Fruit fly (Drosophila melanogaster) whole organism, embryonic: Measurements from ENCODE around the gene Girdin.

Source experiments
- ATbp ChIP-seq: fragments of 200-800 bp; sonication (Bioruptor generic); optimal IDR thresholded peaks from 2 replicates; lab custom pipeline; 2017; ENCODE audit warnings: missing biosample characterization, mild to moderate bottlenecking, missing genetic modification characterization, missing genetic modification reagents
- Adf1 ChIP-seq: fragments of 200-800 bp; sonication (Bioruptor generic); IDR thresholded peaks from 2 replicates; pipeline ENCODE4 v1.3.6; 2022; ENCODE audit warnings: missing biosample characterization, missing genetic modification characterization
- Antp ChIP-seq: fragments of 200-800 bp; sonication (Bioruptor generic); optimal IDR thresholded peaks from 3 replicates; lab custom pipeline; 2016; ENCODE audit warnings: missing biosample characterization, missing genetic modification characterization
- Atf-2 ChIP-seq: fragments of 200-800 bp; sonication (Bioruptor generic); optimal IDR thresholded peaks from 2 replicates; lab custom pipeline; 2016; ENCODE audit warnings: missing biosample characterization, missing genetic modification characterization
- CG10462 ChIP-seq: fragments of 200-800 bp; sonication (Bioruptor generic); optimal IDR thresholded peaks from 2 replicates; lab custom pipeline; 2016; ENCODE audit warnings: missing biosample characterization, missing genetic modification characterization
- CG10565 ChIP-seq: fragments of 200-800 bp; sonication (Bioruptor generic); optimal IDR thresholded peaks from 3 replicates; lab custom pipeline; 2016; ENCODE audit warnings: missing biosample characterization, mild to moderate bottlenecking, missing genetic modification characterization
- CG10959 ChIP-seq: fragments of 200-800 bp; sonication (Bioruptor generic); IDR thresholded peaks from 2 replicates; pipeline ENCODE4 v1.3.6; 2022; ENCODE audit warnings: missing biosample characterization, missing genetic modification characterization
- CG12236 ChIP-seq: fragments of 200-800 bp; sonication (Bioruptor generic); optimal IDR thresholded peaks from 2 replicates; lab custom pipeline; 2016; ENCODE audit warnings: missing biosample characterization, missing genetic modification characterization
- CG13287 ChIP-seq: fragments of 200-800 bp; sonication (Bioruptor generic); IDR thresholded peaks from 2 replicates; pipeline ENCODE4 v1.3.6; 2022; ENCODE audit warnings: missing biosample characterization, missing genetic modification characterization; ENCODE audit not compliant: partially characterized antibody
- CG14441 ChIP-seq: fragments of 200-800 bp; sonication (Bioruptor generic); IDR thresholded peaks from 2 replicates; pipeline ENCODE4 v1.3.6; 2022; ENCODE audit warnings: missing biosample characterization, missing genetic modification characterization
- CG15514 ChIP-seq: fragments of 200-800 bp; sonication (Bioruptor generic); optimal IDR thresholded peaks from 3 replicates; lab custom pipeline; 2017; ENCODE audit warnings: missing biosample characterization, missing genetic modification characterization, mild to moderate bottlenecking, moderate library complexity, missing genetic modification reagents
- CG15601 ChIP-seq: fragments of 200-800 bp; sonication (Bioruptor generic); optimal IDR thresholded peaks from 3 replicates; lab custom pipeline; 2019; ENCODE audit warnings: missing biosample characterization, mild to moderate bottlenecking, missing genetic modification characterization, moderate library complexity
- CG15696 ChIP-seq: fragments of 200-800 bp; sonication (Bioruptor generic); optimal IDR thresholded peaks from 2 replicates; lab custom pipeline; 2019; ENCODE audit warnings: missing biosample characterization, mild to moderate bottlenecking, missing genetic modification characterization, moderate library complexity
- CG1792 ChIP-seq: fragments of 200-800 bp; sonication (Bioruptor generic); optimal IDR thresholded peaks from 2 replicates; lab custom pipeline; 2016; ENCODE audit warnings: missing biosample characterization, missing genetic modification characterization
- CG1832 ChIP-seq: fragments of 200-800 bp; sonication (Bioruptor generic); optimal IDR thresholded peaks from 2 replicates; lab custom pipeline; 2017; ENCODE audit warnings: missing biosample characterization, mild to moderate bottlenecking, missing genetic modification characterization, inconsistent platforms
- CG18599 ChIP-seq: fragments of 200-800 bp; sonication (Bioruptor generic); optimal IDR thresholded peaks from 3 replicates; lab custom pipeline; 2017; ENCODE audit warnings: missing biosample characterization, missing genetic modification characterization, mild to moderate bottlenecking, moderate library complexity, missing genetic modification reagents
- CG30020 ChIP-seq: fragments of 200-800 bp; optimal IDR thresholded peaks from 2 replicates; lab custom pipeline; 2019; ENCODE audit warnings: missing biosample characterization, mild to moderate bottlenecking, missing genetic modification characterization, moderate library complexity
- CG32772 ChIP-seq: fragments of 200-800 bp; sonication (Bioruptor generic); IDR thresholded peaks from 2 replicates; pipeline ENCODE4 v1.3.6; 2022; ENCODE audit warnings: missing biosample characterization, missing genetic modification characterization
- CG3995 ChIP-seq: fragments of 200-800 bp; sonication (Bioruptor generic); optimal IDR thresholded peaks from 3 replicates; lab custom pipeline; 2016; ENCODE audit warnings: missing biosample characterization, missing genetic modification characterization
- CG4282 ChIP-seq: fragments of 200-800 bp; sonication (Bioruptor generic); optimal IDR thresholded peaks from 2 replicates; lab custom pipeline; 2016; ENCODE audit warnings: missing biosample characterization, missing genetic modification characterization
- CG6175 ChIP-seq: fragments of 200-800 bp; sonication (Bioruptor generic); IDR thresholded peaks from 3 replicates; pipeline ENCODE4 v1.3.6; 2022; ENCODE audit warnings: missing biosample characterization, missing genetic modification characterization
- CG7271 ChIP-seq: fragments of 200-800 bp; sonication (Bioruptor generic); optimal IDR thresholded peaks from 2 replicates; lab custom pipeline; 2018; ENCODE audit warnings: missing biosample characterization, mild to moderate bottlenecking, missing genetic modification characterization, moderate library complexity
- CG7987 ChIP-seq: fragments of 200-800 bp; sonication (Bioruptor generic); optimal IDR thresholded peaks from 2 replicates; lab custom pipeline; 2018; ENCODE audit warnings: missing biosample characterization, mild to moderate bottlenecking, missing genetic modification characterization, moderate library complexity
- CG8924 ChIP-seq: fragments of 200-800 bp; optimal IDR thresholded peaks from 3 replicates; lab custom pipeline; 2019; ENCODE audit warnings: missing biosample characterization, mild to moderate bottlenecking, missing genetic modification characterization, moderate library complexity
- CG9215 ChIP-seq: fragments of 200-800 bp; sonication (Bioruptor generic); IDR thresholded peaks from 2 replicates; pipeline ENCODE4 v1.3.6; 2022; ENCODE audit warnings: missing biosample characterization, missing genetic modification characterization
- CG9876 ChIP-seq: fragments of 200-800 bp; sonication (Bioruptor generic); optimal IDR thresholded peaks from 2 replicates; lab custom pipeline; 2016; ENCODE audit warnings: missing biosample characterization, missing genetic modification characterization
- CG9932 ChIP-seq: fragments of 200-800 bp; sonication (Bioruptor generic); IDR thresholded peaks from 2 replicates; pipeline ENCODE4 v1.3.6; 2022; ENCODE audit warnings: missing biosample characterization, missing genetic modification characterization
- Chrac-16 ChIP-seq: fragments of 200-800 bp; sonication (Bioruptor generic); optimal IDR thresholded peaks from 3 replicates; lab custom pipeline; 2016; ENCODE audit warnings: missing biosample characterization, missing genetic modification characterization
- Dll ChIP-seq: fragments of 200-800 bp; sonication (Bioruptor generic); IDR thresholded peaks from 4 replicates; pipeline ENCODE4 v1.3.6; 2022; ENCODE audit warnings: missing biosample characterization, missing genetic modification characterization; ENCODE audit not compliant: partially characterized antibody
- Doc3 ChIP-seq: fragments of 200-800 bp; sonication (Bioruptor generic); IDR thresholded peaks from 3 replicates; pipeline ENCODE4 v1.3.6; 2022; ENCODE audit warnings: missing biosample characterization, missing genetic modification characterization; ENCODE audit not compliant: partially characterized antibody
- Fer2 ChIP-seq: fragments of 200-800 bp; sonication (Bioruptor generic); optimal IDR thresholded peaks from 2 replicates; lab custom pipeline; 2018; ENCODE audit warnings: missing biosample characterization, mild to moderate bottlenecking, missing genetic modification characterization, moderate library complexity
- Fer3 ChIP-seq: fragments of 200-800 bp; sonication (Bioruptor generic); optimal IDR thresholded peaks from 2 replicates; lab custom pipeline; 2018; ENCODE audit warnings: missing biosample characterization, mild to moderate bottlenecking, missing genetic modification characterization, moderate library complexity
- Meics ChIP-seq: fragments of 200-800 bp; sonication (Bioruptor generic); optimal IDR thresholded peaks from 2 replicates; lab custom pipeline; 2017; ENCODE audit warnings: missing biosample characterization, mild to moderate bottlenecking, missing genetic modification characterization
- Pdp1 ChIP-seq, 2 experiments: fragments of 200-800 bp; sonication (Bioruptor generic); optimal IDR thresholded peaks; 3 replicates each; lab custom pipeline; 2016; ENCODE audit warnings: missing biosample characterization in 2 of 2, missing genetic modification characterization in 2 of 2, mild to moderate bottlenecking in 1 of 2, moderate library complexity in 1 of 2
- Sin3A ChIP-seq: fragments of >200 bp; optimal IDR thresholded peaks from 2 replicates; lab custom pipeline; 2018
- ara ChIP-seq: fragments of 200-800 bp; sonication (Bioruptor generic); IDR thresholded peaks from 2 replicates; pipeline ENCODE4 v1.3.6; 2022; ENCODE audit warnings: missing biosample characterization, missing genetic modification characterization
- caup ChIP-seq: fragments of 200-800 bp; sonication (Bioruptor generic); optimal IDR thresholded peaks from 3 replicates; lab custom pipeline; 2017; ENCODE audit warnings: missing biosample characterization, mild to moderate bottlenecking, missing genetic modification characterization, moderate library complexity; ENCODE audit not compliant: severe bottlenecking
- chm ChIP-seq: fragments of 200-800 bp; sonication (Bioruptor generic); IDR thresholded peaks from 2 replicates; pipeline ENCODE4 v1.3.6; 2022; ENCODE audit warnings: missing biosample characterization, missing genetic modification characterization
- crc ChIP-seq: fragments of 200-800 bp; sonication (Bioruptor generic); optimal IDR thresholded peaks from 2 replicates; lab custom pipeline; 2016; ENCODE audit warnings: missing biosample characterization, missing genetic modification characterization
- fd64A ChIP-seq: fragments of 200-800 bp; sonication (Bioruptor generic); optimal IDR thresholded peaks from 3 replicates; lab custom pipeline; 2018; ENCODE audit warnings: missing biosample characterization, mild to moderate bottlenecking, missing genetic modification characterization
- grau ChIP-seq: fragments of 200-800 bp; optimal IDR thresholded peaks from 3 replicates; lab custom pipeline; 2019; ENCODE audit warnings: missing biosample characterization, mild to moderate bottlenecking, missing genetic modification characterization, moderate library complexity
- insv ChIP-seq, 2 experiments: fragments of 200-800 bp; sonication (Bioruptor generic); optimal IDR thresholded peaks; 3 replicates each; lab custom pipeline; 2016 to 2018; ENCODE audit warnings: missing biosample characterization in 2 of 2, missing genetic modification characterization in 2 of 2
- lab ChIP-seq: fragments of 200-800 bp; sonication (Bioruptor generic); optimal IDR thresholded peaks from 3 replicates; lab custom pipeline; 2017; ENCODE audit warnings: missing biosample characterization, missing genetic modification characterization, mild to moderate bottlenecking, moderate library complexity, missing genetic modification reagents
- nau ChIP-seq: fragments of 200-800 bp; sonication (Bioruptor generic); optimal IDR thresholded peaks from 3 replicates; lab custom pipeline; 2017; ENCODE audit warnings: missing biosample characterization, mild to moderate bottlenecking, missing genetic modification characterization, missing genetic modification reagents
- peb ChIP-seq: fragments of 200-800 bp; sonication (Bioruptor generic); IDR thresholded peaks from 2 replicates; pipeline ENCODE4 v1.3.6; 2022; ENCODE audit warnings: missing biosample characterization, missing genetic modification characterization
- salm ChIP-seq: fragments of 200-800 bp; sonication (Bioruptor generic); optimal IDR thresholded peaks from 2 replicates; lab custom pipeline; 2018; ENCODE audit warnings: missing biosample characterization, mild to moderate bottlenecking, missing genetic modification characterization
- seq ChIP-seq: fragments of 200-800 bp; sonication (Bioruptor generic); IDR thresholded peaks from 2 replicates; pipeline ENCODE4 v1.3.6; 2022; ENCODE audit warnings: missing biosample characterization, missing genetic modification characterization
- sim ChIP-seq: fragments of 200-800 bp; sonication (Bioruptor generic); IDR thresholded peaks from 2 replicates; pipeline ENCODE4 v1.3.6; 2022; ENCODE audit warnings: missing biosample characterization, missing genetic modification characterization
- sisA ChIP-seq: fragments of 200-800 bp; sonication (Bioruptor generic); IDR thresholded peaks from 2 replicates; pipeline ENCODE4 v1.3.6; 2022; ENCODE audit warnings: missing biosample characterization, missing genetic modification characterization
- trem ChIP-seq: fragments of 200-800 bp; optimal IDR thresholded peaks from 3 replicates; lab custom pipeline; 2019; ENCODE audit warnings: missing biosample characterization, mild to moderate bottlenecking, missing genetic modification characterization, moderate library complexity

The Girdin gene

dm6 chr3L:3178530-3179096 lies at the start of gene Girdin, which contains the start of gene MnM (continued):
- TF ChIP-seq lab, result no peak
- no peak for TF ChIP-seq insv (GFP tag; optimal IDR thresholded peaks at IDR 0.05; lab: Kevin White, UChicago)
- no peak for TF ChIP-seq fd64A (GFP tag; lab: Kevin White, UChicago)
- no peak for TF ChIP-seq CG15601 (tag; lab: Kevin White, UChicago)
- no peak for TF ChIP-seq CG10565 (GFP tag; lab: Kevin White, UChicago)
- TF ChIP-seq Doc3 (GFP tag; lab: Robert Waterston, UW), result peak; percentile 82
- TF ChIP-seq crc (GFP tag; lab: Kevin White, UChicago), result peak; percentile 0
- peak; percentile 88 for TF ChIP-seq CG9932 (GFP tag; lab: Robert Waterston, UW)
- peak; percentile 56 for TF ChIP-seq sisA (GFP tag; lab: Robert Waterston, UW)
- TF ChIP-seq CG4282 (GFP tag; lab: Kevin White, UChicago), result no peak
- no peak for TF ChIP-seq CG7271 (tag; lab: Kevin White, UChicago)
- peak; percentile 44 for TF ChIP-seq CG18599 (GFP tag; lab: Kevin White, UChicago)
- TF ChIP-seq CG8924 (tag; lab: Kevin White, UChicago), result peak; percentile 46
- TF ChIP-seq CG1792 (GFP tag; lab: Kevin White, UChicago), result peak; percentile 17
- peak; percentile 67 to 69 for TF ChIP-seq Pdp1 (GFP tag; optimal IDR thresholded peaks at IDR 0.05; lab: Kevin White, UChicago)
- no peak for TF ChIP-seq Fer3 (tag; lab: Kevin White, UChicago)
- TF ChIP-seq chm (GFP tag; lab: Robert Waterston, UW), result no peak
- TF ChIP-seq ara, result peak; percentile 30; the same call in 1 of the 2 replicates
- 0 out of 2 replicates have a peak, but pooled peaks have one; percentile 30 for TF ChIP-seq peb (GFP tag; lab: Robert Waterston, UW)
- peak; percentile 61 for TF ChIP-seq Chrac-16 (GFP tag; lab: Kevin White, UChicago)
- TF ChIP-seq Fer2, result peak; percentile 24
- no peak for TF ChIP-seq salm (tag; lab: Kevin White, UChicago)
- TF ChIP-seq CG9215 (GFP tag; lab: Robert Waterston, UW), result peak; percentile 67
- TF ChIP-seq CG9876 (GFP tag; lab: Kevin White, UChicago), result peak; percentile 60
- peak; percentile 44; the same call in 1 of the 2 replicates for TF ChIP-seq CG32772 (GFP tag; lab: Robert Waterston, UW)
- TF ChIP-seq caup (GFP tag; lab: Kevin White, UChicago), result no peak
- TF ChIP-seq CG10462 (GFP tag; lab: Kevin White, UChicago), result peak; percentile 55
- TF ChIP-seq CG10959 (GFP tag; lab: Robert Waterston, UW), result no peak
- TF ChIP-seq CG13287 (GFP tag; lab: Robert Waterston, UW), result peak; percentile 89
- TF ChIP-seq ATbp (GFP tag; lab: Kevin White, UChicago), result no peak
- peak; percentile 73 for TF ChIP-seq CG30020
- peak; percentile 67; the same call in 2 of the 3 replicates for TF ChIP-seq CG6175 (GFP tag; lab: Robert Waterston, UW)
- TF ChIP-seq grau (tag; lab: Kevin White, UChicago), result peak; percentile 74
- TF ChIP-seq seq (GFP tag; lab: Robert Waterston, UW), result no peak
- TF ChIP-seq Sin3A (lab: Kevin White, UChicago), result peak; percentile 99
- no peak for TF ChIP-seq sim
- peak; percentile 88 for TF ChIP-seq CG15514 (GFP tag; lab: Kevin White, UChicago)
- TF ChIP-seq CG15696 (tag; lab: Kevin White, UChicago), result peak; percentile 41
- TF ChIP-seq CG14441 (GFP tag; lab: Robert Waterston, UW), result 0 out of 2 replicates have a peak, but pooled peaks have one; percentile 19
- TF ChIP-seq trem (tag; lab: Kevin White, UChicago), result peak; percentile 91
- TF ChIP-seq Atf-2 (GFP tag; lab: Kevin White, UChicago), result peak; percentile 70
- peak; percentile 82 for TF ChIP-seq Antp (GFP tag; lab: Kevin White, UChicago)
- peak; percentile 93 for TF ChIP-seq Dll
- no peak for TF ChIP-seq nau (GFP tag; lab: Kevin White, UChicago)
- no peak for TF ChIP-seq Adf1 (GFP tag; lab: Robert Waterston, UW)
- TF ChIP-seq CG3995, result peak; percentile 86
- peak; percentile 1 for TF ChIP-seq CG12236 (GFP tag; lab: Kevin White, UChicago)
- TF ChIP-seq Meics (GFP tag; lab: Kevin White, UChicago), result peak; percentile 22
- no peak for TF ChIP-seq CG1832 (GFP tag; lab: Kevin White, UChicago)
- no peak for TF ChIP-seq CG7987 (GFP tag; lab: Kevin White, UChicago)
